Worm (Caenorhabditis elegans): Measurements from ENCODE around the gene srg-38.

Gene srg-38

DNA sequence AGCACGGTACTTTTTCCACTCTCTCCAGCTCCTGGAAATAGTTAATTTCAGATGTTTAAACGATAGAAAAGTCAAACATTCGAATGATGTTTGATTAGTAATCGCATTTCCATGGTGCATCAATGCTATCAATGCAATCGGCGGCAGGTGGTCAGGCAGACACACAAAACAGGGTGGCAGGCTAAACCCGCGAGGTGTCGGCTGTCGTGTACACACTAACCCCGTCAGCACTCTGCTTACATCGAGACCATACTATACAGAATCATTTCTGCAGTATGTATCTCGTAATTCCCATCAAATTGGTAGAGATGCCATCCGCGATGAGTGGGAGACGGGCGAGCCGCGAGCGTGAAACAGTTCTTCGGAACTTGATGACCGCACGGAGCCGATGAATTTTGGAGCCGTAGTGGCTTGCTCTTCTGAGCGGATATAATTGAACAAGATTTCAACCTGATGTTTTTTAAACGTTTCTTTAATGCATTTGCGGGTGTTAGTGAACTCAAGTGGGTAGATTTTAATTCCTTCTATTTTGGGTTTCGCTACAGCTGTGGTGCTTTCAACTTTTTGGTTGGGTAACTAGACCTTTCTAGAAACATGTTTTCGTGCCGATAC lies 21.3 kb upstream of the srg-38 start:
- TF ChIP-seq snpc-4 (tag; optimal IDR thresholded peaks at IDR 0.05) (peak; percentile 97), elt-2 (tag; optimal IDR thresholded peaks at IDR 0.05) (peak; percentile 76), pqm-1 (tag; optimal IDR thresholded peaks at IDR 0.05) (peak; percentile 65), ama-1 (optimal IDR thresholded peaks at IDR 0.05) (peak; percentile 47), nfya-1 (tag; optimal IDR thresholded peaks at IDR 0.05; ENCODE audit: insufficient read depth) (peak; percentile 14), nhr-43 (tag; optimal IDR thresholded peaks at IDR 0.05; ENCODE audit: poor library complexity, severe bottlenecking) (peak; percentile 61), R02D3.7 (tag; optimal IDR thresholded peaks at IDR 0.05) (peak; percentile 5), nhr-77 (tag; optimal IDR thresholded peaks at IDR 0.05) (peak; percentile 38)

- peak; percentile 93 for TF ChIP-seq snpc-4 (tag; optimal IDR thresholded peaks at IDR 0.05)
- peak; percentile 6 for TF ChIP-seq ama-1 (optimal IDR thresholded peaks at IDR 0.05)
- TF ChIP-seq elt-2 (tag; optimal IDR thresholded peaks at IDR 0.05), result peak; percentile 27
- peak; percentile 35 for TF ChIP-seq nhr-43 (tag; optimal IDR thresholded peaks at IDR 0.05; ENCODE audit: poor library complexity, severe bottlenecking)
- TF ChIP-seq pqm-1 (tag; optimal IDR thresholded peaks at IDR 0.05), result peak; percentile 23
- TF ChIP-seq nhr-77 (tag; optimal IDR thresholded peaks at IDR 0.05), result peak; percentile 2
- peak; percentile 29 for TF ChIP-seq nhr-25 (tag; optimal IDR thresholded peaks at IDR 0.05)
Measured at ce11 chrV:11175336-11175938, 20.0 kb upstream of the srg-38 start.

- TF ChIP-seq nfya-1 (tag; optimal IDR thresholded peaks at IDR 0.05; ENCODE audit: insufficient read depth) (peak; percentile 2), hmg-11 (tag; optimal IDR thresholded peaks at IDR 0.05) (peak; percentile 34), ceh-28 (tag; optimal IDR thresholded peaks at IDR 0.05) (no peak), snpc-4 (tag; optimal IDR thresholded peaks at IDR 0.05) (peak; percentile 95), lin-39 (tag; optimal IDR thresholded peaks at IDR 0.05) (peak; percentile 35), mdl-1 (tag; optimal IDR thresholded peaks at IDR 0.05) (no peak), fkh-2 (tag; optimal IDR thresholded peaks at IDR 0.05) (no peak), elt-2 (tag; optimal IDR thresholded peaks at IDR 0.05) (peak; percentile 26), nhr-77 (tag; optimal IDR thresholded peaks at IDR 0.05) (no peak)
Measured at ce11 chrV:11174663-11175062, 19.2 kb upstream of the srg-38 start.

DNA sequence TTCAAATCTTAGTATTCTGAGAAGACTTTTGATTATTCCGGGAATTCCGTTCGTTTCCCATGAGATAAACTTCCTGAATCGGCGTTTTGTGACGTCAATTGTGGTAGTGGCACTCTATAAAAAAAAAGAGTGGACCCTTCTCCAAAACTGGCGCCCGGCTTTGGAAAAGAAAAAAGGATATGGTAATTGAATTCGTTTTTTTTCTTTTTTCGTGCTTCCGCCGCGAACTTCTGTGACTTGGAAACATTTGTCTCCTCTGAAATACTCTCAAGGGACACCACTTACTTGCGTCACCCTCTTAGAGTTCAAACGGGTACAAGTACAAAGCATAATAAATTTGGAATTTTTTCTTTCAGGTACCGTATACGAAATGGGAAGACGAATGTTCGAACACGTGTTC lies 17.2 kb upstream of the srg-38 start:
- peak; percentile 19 for TF ChIP-seq fkh-10 (GFP tag; optimal IDR thresholded peaks at IDR 0.05)
- TF ChIP-seq nhr-77 (tag; optimal IDR thresholded peaks at IDR 0.05), result no peak
- TF ChIP-seq nhr-25 (tag; optimal IDR thresholded peaks at IDR 0.05), result no peak

DNA sequence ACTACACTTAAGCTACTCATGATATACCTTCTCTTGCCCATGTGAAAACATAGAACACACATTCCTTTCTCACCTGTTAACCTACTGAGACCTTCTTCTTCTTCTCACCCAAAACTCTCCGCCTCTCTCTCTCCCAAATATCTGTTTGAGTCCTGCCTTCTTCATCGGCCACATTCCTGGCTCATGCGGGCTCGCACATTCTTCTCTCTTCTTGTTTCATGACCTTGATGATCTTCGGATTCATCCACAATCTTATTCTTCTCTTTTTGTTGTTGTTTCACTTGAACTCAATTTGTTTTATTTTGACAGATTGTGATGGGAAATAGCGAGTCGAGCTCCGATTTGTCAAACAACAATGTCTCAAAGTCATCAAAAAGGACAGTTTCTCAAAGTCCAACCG lies 16.5 kb upstream of the srg-38 start, which contains the start of gene T19C4.5:
TSS of gene T19C4.5 (plus strand) at position 308 of the 400 bp plus-strand sequence.
- TF ChIP-seq snpc-4 (tag; optimal IDR thresholded peaks at IDR 0.05) (no peak), nhr-43 (tag; optimal IDR thresholded peaks at IDR 0.05; ENCODE audit: poor library complexity, severe bottlenecking) (no peak), ceh-82 (tag; optimal IDR thresholded peaks at IDR 0.05) (no peak), aly-2 (tag; optimal IDR thresholded peaks at IDR 0.05) (no peak), ztf-4 (tag; optimal IDR thresholded peaks at IDR 0.05) (no peak)

DNA sequence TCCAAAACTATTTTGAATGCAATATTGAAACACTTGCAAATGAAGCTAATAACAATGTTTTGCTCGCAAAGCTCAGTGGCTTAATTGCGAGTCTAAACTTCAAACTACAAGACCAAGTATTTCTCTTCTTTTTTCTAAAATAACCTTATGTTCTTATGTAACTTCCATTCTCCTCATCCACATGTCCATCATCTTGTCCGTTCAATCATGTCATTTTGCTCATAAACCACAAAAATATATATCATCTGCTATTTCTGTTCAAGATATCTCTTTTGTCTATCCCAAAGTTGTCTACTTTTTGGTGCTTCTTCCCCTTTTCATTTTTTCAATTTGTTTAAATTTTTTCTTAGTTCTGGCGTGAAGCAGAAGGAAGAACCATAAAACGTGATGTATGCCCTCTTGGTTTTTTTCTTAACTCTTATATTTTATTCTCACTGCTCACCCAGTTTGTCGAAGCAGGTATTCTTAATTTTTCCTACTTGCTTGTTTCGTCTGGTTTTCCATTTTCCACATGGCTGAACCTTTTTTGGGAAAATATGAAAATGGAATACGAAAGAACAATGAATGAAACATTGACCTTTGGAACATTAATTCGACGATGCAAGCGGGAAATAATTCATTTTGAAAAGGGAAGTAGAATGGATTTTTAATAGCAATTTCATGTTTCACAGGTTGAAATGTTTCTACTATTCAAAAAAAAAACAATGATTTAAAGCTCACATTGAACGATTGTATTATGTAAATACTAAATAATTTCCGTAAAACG lies 15.3 kb upstream of the srg-38 start:
- TF ChIP-seq lin-39 (tag; optimal IDR thresholded peaks at IDR 0.05) (no peak), elt-1 (tag; optimal IDR thresholded peaks at IDR 0.05) (no peak), fos-1 (tag; optimal IDR thresholded peaks at IDR 0.05) (no peak), unc-62 (GFP tag; optimal IDR thresholded peaks at IDR 0.05) (no peak), nfya-1 (tag; optimal IDR thresholded peaks at IDR 0.05; ENCODE audit: insufficient read depth) (no peak), nhr-43 (tag; optimal IDR thresholded peaks at IDR 0.05; ENCODE audit: poor library complexity, severe bottlenecking) (no peak), nhr-28 (tag; optimal IDR thresholded peaks at IDR 0.05) (no peak), fkh-10 (GFP tag; optimal IDR thresholded peaks at IDR 0.05) (no peak), fkh-2 (tag; optimal IDR thresholded peaks at IDR 0.05) (no peak)

DNA sequence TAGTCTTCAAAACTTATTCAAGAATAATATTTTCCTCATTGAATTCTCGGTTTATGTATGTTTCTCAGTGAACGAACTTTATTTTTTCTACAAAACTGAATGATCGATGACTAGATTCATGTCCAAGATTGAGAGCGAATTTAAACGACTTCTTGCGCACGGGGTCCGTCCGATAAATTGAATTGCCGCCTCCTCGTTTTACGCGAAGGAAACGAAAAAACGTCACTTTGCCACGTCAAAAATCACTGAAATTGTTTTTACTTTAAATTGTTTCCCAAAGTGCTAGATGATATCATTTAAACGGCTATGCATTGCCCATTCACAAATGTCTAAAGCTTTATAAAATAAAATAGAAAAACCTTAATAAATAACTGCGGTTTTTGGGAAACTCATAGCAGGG lies 12.3 kb upstream of the srg-38 start:
- TF ChIP-seq ztf-11 (tag; optimal IDR thresholded peaks at IDR 0.05), result no peak
- TF ChIP-seq fkh-10 (GFP tag; optimal IDR thresholded peaks at IDR 0.05), result peak; percentile 60
